Worm (Caenorhabditis elegans) whole organism, L4/young adult: ENCODE measurements around the gene idpb-5.

ENCODE experiments used
- W03F9.2 ChIP-seq: fragments of 150-350 bp; optimal IDR thresholded peaks from 2 replicates; lab custom pipeline; 2014; ENCODE audit warnings: missing biosample characterization, missing genetic modification characterization
- dao-5 ChIP-seq: sonication (generic microtip); optimal IDR thresholded peaks from 2 replicates; lab custom pipeline; 2016; ENCODE audit warnings: missing genotype, missing genetic modification characterization, moderate library complexity, missing compliant biosample characterization
- him-1 ChIP-seq: sonication (generic microtip); optimal IDR thresholded peaks from 2 replicates; lab custom pipeline; 2016; ENCODE audit warnings: missing genotype, missing genetic modification reagents, missing genetic modification characterization, missing compliant biosample characterization

ce11 chrV:11875060-11875459 is 35.7 kb downstream of the idpb-5 start, which contains the start of gene sulp-4:
- no peak for TF ChIP-seq W03F9.2
- TF ChIP-seq dao-5 = no peak
- no peak for TF ChIP-seq him-1 (tag; lab: Kevin White, UChicago)
